Fruit fly (Drosophila melanogaster) whole organism, embryonic: ENCODE measurements around the gene CG18577.

Experiments used
- B-H1 ChIP-seq: fragments of 200-800 bp; sonication (Bioruptor generic); IDR thresholded peaks from 3 replicates; pipeline ENCODE4 v1.3.6; 2022; ENCODE audit warnings: missing biosample characterization, missing genetic modification characterization
- C15 ChIP-seq: fragments of 200-800 bp; sonication (Bioruptor generic); IDR thresholded peaks from 3 replicates; pipeline ENCODE4 v1.3.6; 2022; ENCODE audit warnings: missing biosample characterization, missing genetic modification characterization
- CG12219 ChIP-seq: fragments of 200-800 bp; sonication (Bioruptor generic); optimal IDR thresholded peaks from 3 replicates; lab custom pipeline; 2018; ENCODE audit warnings: missing biosample characterization, mild to moderate bottlenecking, missing genetic modification characterization
- CG13894 ChIP-seq: fragments of 200-800 bp; sonication (Bioruptor generic); optimal IDR thresholded peaks from 3 replicates; lab custom pipeline; 2018; ENCODE audit warnings: missing biosample characterization, mild to moderate bottlenecking, missing genetic modification characterization, moderate library complexity
- CG15269 ChIP-seq: fragments of 200-800 bp; sonication (Bioruptor generic); optimal IDR thresholded peaks from 2 replicates; lab custom pipeline; 2018; ENCODE audit warnings: missing biosample characterization, mild to moderate bottlenecking, missing genetic modification characterization, moderate library complexity
- CG15479 ChIP-seq: fragments of 200-800 bp; sonication (Bioruptor generic); optimal IDR thresholded peaks from 3 replicates; lab custom pipeline; 2019; ENCODE audit warnings: missing biosample characterization, mild to moderate bottlenecking, missing genetic modification characterization, moderate library complexity
- CG16779 ChIP-seq: fragments of 200-800 bp; sonication (Bioruptor generic); IDR thresholded peaks from 2 replicates; pipeline ENCODE4 v1.3.6; 2022; ENCODE audit warnings: missing biosample characterization, missing genetic modification characterization
- CG16813 ChIP-seq: fragments of 200-800 bp; sonication (Bioruptor generic); IDR thresholded peaks from 3 replicates; pipeline ENCODE4 v1.3.6; 2022; ENCODE audit warnings: missing biosample characterization, missing genetic modification characterization; ENCODE audit not compliant: partially characterized antibody
- CG16863 ChIP-seq: fragments of 200-800 bp; sonication (Bioruptor generic); optimal IDR thresholded peaks from 3 replicates; lab custom pipeline; 2016; ENCODE audit warnings: missing biosample characterization, missing genetic modification characterization
- CG17186 ChIP-seq: fragments of 200-800 bp; sonication (Bioruptor generic); optimal IDR thresholded peaks from 3 replicates; lab custom pipeline; 2017; ENCODE audit warnings: missing biosample characterization, missing genetic modification reagents, missing genetic modification characterization
- CG17802 ChIP-seq: fragments of 200-800 bp; sonication (Bioruptor generic); optimal IDR thresholded peaks from 2 replicates; lab custom pipeline; 2018; ENCODE audit warnings: missing biosample characterization, mild to moderate bottlenecking, missing genetic modification characterization, moderate library complexity
- CG18476 ChIP-seq: fragments of 200-800 bp; sonication (Bioruptor generic); optimal IDR thresholded peaks from 2 replicates; lab custom pipeline; 2016; ENCODE audit warnings: missing biosample characterization, mild to moderate bottlenecking, missing genetic modification characterization
- CG34224 ChIP-seq: fragments of 200-800 bp; sonication (Bioruptor generic); IDR thresholded peaks from 3 replicates; pipeline ENCODE4 v1.3.6; 2022; ENCODE audit warnings: missing biosample characterization, missing genetic modification characterization; ENCODE audit not compliant: partially characterized antibody
- CG7987 ChIP-seq: fragments of 200-800 bp; sonication (Bioruptor generic); optimal IDR thresholded peaks from 2 replicates; lab custom pipeline; 2018; ENCODE audit warnings: missing biosample characterization, mild to moderate bottlenecking, missing genetic modification characterization, moderate library complexity
- CG8089 ChIP-seq: fragments of 200-800 bp; sonication (Bioruptor generic); optimal IDR thresholded peaks from 3 replicates; lab custom pipeline; 2016; ENCODE audit warnings: missing biosample characterization, missing genetic modification characterization
- CG8478 ChIP-seq: fragments of >200 bp; optimal IDR thresholded peaks from 2 replicates; lab custom pipeline; 2018
- CG9609 ChIP-seq: fragments of 200-800 bp; sonication (Bioruptor generic); optimal IDR thresholded peaks from 3 replicates; lab custom pipeline; 2016; ENCODE audit warnings: missing biosample characterization, missing genetic modification characterization
- CHES-1-like ChIP-seq: fragments of 200-800 bp; sonication (Bioruptor generic); optimal IDR thresholded peaks from 2 replicates; lab custom pipeline; 2016; ENCODE audit warnings: missing biosample characterization, missing genetic modification characterization
- Camta ChIP-seq: fragments of 200-800 bp; sonication (Bioruptor generic); optimal IDR thresholded peaks from 2 replicates; lab custom pipeline; 2016; ENCODE audit warnings: missing biosample characterization, missing genetic modification characterization
- CoRest ChIP-seq: fragments of 200-800 bp; sonication (Bioruptor generic); optimal IDR thresholded peaks from 3 replicates; lab custom pipeline; 2018; ENCODE audit warnings: missing biosample characterization, mild to moderate bottlenecking, missing genetic modification characterization, moderate library complexity
- CrebB ChIP-seq: fragments of 200-800 bp; sonication (Bioruptor generic); optimal IDR thresholded peaks from 3 replicates; lab custom pipeline; 2018; ENCODE audit warnings: missing biosample characterization, mild to moderate bottlenecking, missing genetic modification characterization
- Dad ChIP-seq: fragments of 200-800 bp; sonication (Bioruptor generic); optimal IDR thresholded peaks from 3 replicates; lab custom pipeline; 2016; ENCODE audit warnings: missing biosample characterization, missing genetic modification characterization
- Elba2 ChIP-seq: fragments of 200-800 bp; sonication (Bioruptor generic); optimal IDR thresholded peaks from 3 replicates; lab custom pipeline; 2016; ENCODE audit warnings: missing biosample characterization, missing genetic modification characterization
- Ets65A ChIP-seq: fragments of 200-800 bp; sonication (Bioruptor generic); peaks from one replicate; lab custom pipeline; 2016; ENCODE audit warnings: missing biosample characterization, missing genetic modification characterization
- Fer3 ChIP-seq: fragments of 200-800 bp; sonication (Bioruptor generic); optimal IDR thresholded peaks from 2 replicates; lab custom pipeline; 2018; ENCODE audit warnings: missing biosample characterization, mild to moderate bottlenecking, missing genetic modification characterization, moderate library complexity
- Hmx ChIP-seq: fragments of 200-800 bp; sonication (Bioruptor generic); optimal IDR thresholded peaks from 2 replicates; lab custom pipeline; 2016; ENCODE audit warnings: missing biosample characterization, missing genetic modification characterization
- Hsf ChIP-seq: fragments of 200-800 bp; sonication (Bioruptor generic); optimal IDR thresholded peaks from 3 replicates; lab custom pipeline; 2016; ENCODE audit warnings: missing biosample characterization, missing genetic modification characterization
- MTF-1 ChIP-seq: fragments of 200-800 bp; sonication (Bioruptor generic); optimal IDR thresholded peaks from 2 replicates; lab custom pipeline; 2018; ENCODE audit warnings: missing biosample characterization, mild to moderate bottlenecking, missing genetic modification characterization, borderline replicate concordance
- Max ChIP-seq: fragments of 200-800 bp; sonication (Bioruptor generic); optimal IDR thresholded peaks from 2 replicates; lab custom pipeline; 2016; ENCODE audit warnings: missing biosample characterization, mild to moderate bottlenecking, missing genetic modification characterization
- NC2α ChIP-seq: fragments of 200-800 bp; sonication (Bioruptor generic); optimal IDR thresholded peaks from 2 replicates; lab custom pipeline; 2016; ENCODE audit warnings: missing biosample characterization, missing genetic modification characterization
- Sin3A ChIP-seq: fragments of >200 bp; optimal IDR thresholded peaks from 2 replicates; lab custom pipeline; 2018
- Sox102F ChIP-seq: fragments of 200-800 bp; sonication (Bioruptor generic); optimal IDR thresholded peaks from 2 replicates; lab custom pipeline; 2018; ENCODE audit warnings: missing biosample characterization, mild to moderate bottlenecking, missing genetic modification characterization, moderate library complexity
- ac ChIP-seq: fragments of 200-800 bp; sonication (Bioruptor generic); optimal IDR thresholded peaks from 3 replicates; lab custom pipeline; 2017; ENCODE audit warnings: missing biosample characterization, mild to moderate bottlenecking, missing genetic modification characterization
- ash1 ChIP-seq: fragments of 200-800 bp; sonication (Bioruptor generic); optimal IDR thresholded peaks from 2 replicates; lab custom pipeline; 2018; ENCODE audit warnings: missing biosample characterization, mild to moderate bottlenecking, missing genetic modification characterization
- bab2 ChIP-seq: fragments of 200-800 bp; sonication (Bioruptor generic); optimal IDR thresholded peaks from 2 replicates; lab custom pipeline; 2016; ENCODE audit warnings: missing biosample characterization, missing genetic modification characterization
- btn ChIP-seq: fragments of 200-800 bp; sonication (Bioruptor generic); optimal IDR thresholded peaks from 2 replicates; lab custom pipeline; 2016; ENCODE audit warnings: missing biosample characterization, missing genetic modification characterization
- cato ChIP-seq: fragments of 200-800 bp; sonication (Bioruptor generic); optimal IDR thresholded peaks from 2 replicates; lab custom pipeline; 2016; ENCODE audit warnings: missing biosample characterization, missing genetic modification characterization, borderline replicate concordance
- dan ChIP-seq: fragments of 200-800 bp; sonication (Bioruptor generic); IDR thresholded peaks from 2 replicates; pipeline ENCODE4 v1.3.6; 2022; ENCODE audit warnings: missing biosample characterization, missing genetic modification characterization
- esg ChIP-seq: fragments of 200-800 bp; sonication (Bioruptor generic); conservative IDR thresholded peaks from 2 replicates; pipeline ENCODE4 v1.3.6; 2022; ENCODE audit warnings: missing biosample characterization, missing genetic modification characterization
- eyg ChIP-seq: fragments of 200-800 bp; sonication (Bioruptor generic); optimal IDR thresholded peaks from 3 replicates; lab custom pipeline; 2016; ENCODE audit warnings: missing biosample characterization, missing genetic modification characterization
- fu2 ChIP-seq: fragments of 200-800 bp; sonication (Bioruptor generic); optimal IDR thresholded peaks from 2 replicates; lab custom pipeline; 2016; ENCODE audit warnings: missing biosample characterization, missing genetic modification characterization
- gfzf ChIP-seq: fragments of 200-800 bp; sonication (Bioruptor generic); optimal IDR thresholded peaks from 2 replicates; lab custom pipeline; 2016; ENCODE audit warnings: missing biosample characterization, mild to moderate bottlenecking, missing genetic modification characterization, moderate library complexity
- gt ChIP-seq: fragments of 200-800 bp; sonication (Bioruptor generic); IDR thresholded peaks from 2 replicates; pipeline ENCODE4 v1.3.6; 2022; ENCODE audit warnings: missing biosample characterization, missing genetic modification characterization
- knrl ChIP-seq: fragments of 200-800 bp; sonication (Bioruptor generic); IDR thresholded peaks from 3 replicates; pipeline ENCODE4 v1.3.6; 2022; ENCODE audit warnings: missing biosample characterization, missing genetic modification characterization; ENCODE audit not compliant: partially characterized antibody
- lilli ChIP-seq: fragments of 200-800 bp; sonication (Bioruptor generic); optimal IDR thresholded peaks from 3 replicates; lab custom pipeline; 2016; ENCODE audit warnings: missing biosample characterization, missing genetic modification characterization
- luna ChIP-seq: fragments of 200-800 bp; sonication (Bioruptor generic); optimal IDR thresholded peaks from 2 replicates; lab custom pipeline; 2016; ENCODE audit warnings: missing biosample characterization, missing genetic modification characterization
- otp ChIP-seq: fragments of 200-800 bp; sonication (Bioruptor generic); IDR thresholded peaks from 3 replicates; pipeline ENCODE4, ENCODE4 v1.3.6; 2022; ENCODE audit warnings: missing biosample characterization, missing genetic modification characterization
- slp2 ChIP-seq: fragments of 200-800 bp; sonication (Bioruptor generic); optimal IDR thresholded peaks from 2 replicates; lab custom pipeline; 2016; ENCODE audit warnings: missing biosample characterization, missing genetic modification characterization
- stwl ChIP-seq: fragments of 200-800 bp; sonication (Bioruptor generic); optimal IDR thresholded peaks from 3 replicates; lab custom pipeline; 2018; ENCODE audit warnings: missing biosample characterization, mild to moderate bottlenecking, missing genetic modification characterization, moderate library complexity
- tna ChIP-seq: fragments of 200-800 bp; sonication (Bioruptor generic); IDR thresholded peaks from 2 replicates; pipeline ENCODE4 v1.3.6; 2022; ENCODE audit warnings: missing biosample characterization, missing genetic modification characterization; ENCODE audit not compliant: partially characterized antibody
- usp ChIP-seq: fragments of >200 bp; optimal IDR thresholded peaks from 2 replicates; lab custom pipeline; 2017; ENCODE audit warnings: missing biosample characterization, missing genetic modification characterization

Gene CG18577

dm6 chr3R:11216156-11216630 lies 20.3 kb downstream of the CG18577 start, which contains the start of the genes RpS25 and CG4820 (continued):
- TF ChIP-seq stwl (tag; lab: Kevin White, UChicago) (peak; percentile 88), B-H1 (peak; percentile 69; the same call in 2 of the 3 replicates), otp (GFP tag; lab: Robert Waterston, UW) (peak; percentile 90), btn (peak; percentile 88), CG9609 (GFP tag; lab: Kevin White, UChicago) (peak; percentile 89), CG16813 (GFP tag; lab: Robert Waterston, UW) (peak; percentile 87), Max (GFP tag; lab: Kevin White, UChicago) (peak; percentile 94), Camta (peak; percentile 94), Elba2 (GFP tag; lab: Kevin White, UChicago) (peak; percentile 52), lilli (peak; percentile 84), fu2 (GFP tag; lab: Kevin White, UChicago) (peak; percentile 90), CG8089 (peak; percentile 93), CG16779 (GFP tag; lab: Robert Waterston, UW) (peak; percentile 79), bab2 (peak; percentile 75), knrl (GFP tag; lab: Robert Waterston, UW) (peak; percentile 91), CG34224 (GFP tag; lab: Robert Waterston, UW) (peak; percentile 88), cato (GFP tag; lab: Kevin White, UChicago) (peak; percentile 82), ac (GFP tag; lab: Kevin White, UChicago) (peak; percentile 82), C15 (GFP tag; lab: Robert Waterston, UW) (peak; percentile 57; the same call in 1 of the 3 replicates), eyg (GFP tag; lab: Kevin White, UChicago) (peak; percentile 94), CG7987 (GFP tag; lab: Kevin White, UChicago) (peak; percentile 98), gt (GFP tag; lab: Robert Waterston, UW) (peak; percentile 69; the same call in 1 of the 2 replicates), Hsf (GFP tag; lab: Kevin White, UChicago) (peak; percentile 92), tna (peak; percentile 62; the same call in 1 of the 2 replicates), Hmx (GFP tag; lab: Kevin White, UChicago) (peak; percentile 25), CrebB (peak; percentile 97), esg (GFP tag; lab: Robert Waterston, UW) (peak; percentile 29; the same call in 1 of the 2 replicates), CG15269 (tag; lab: Kevin White, UChicago) (peak; percentile 84), CHES-1-like (GFP tag; lab: Kevin White, UChicago) (peak; percentile 94), gfzf (GFP tag; lab: Kevin White, UChicago) (peak; percentile 97), dan (no peak), NC2α (GFP tag; lab: Kevin White, UChicago) (peak; percentile 84), CG18476 (GFP tag; lab: Kevin White, UChicago) (peak; percentile 76), CG12219 (GFP tag; lab: Kevin White, UChicago) (peak; percentile 90), CoRest (tag; lab: Kevin White, UChicago) (peak; percentile 85), Fer3 (tag; lab: Kevin White, UChicago) (peak; percentile 91), CG17802 (peak; percentile 82), CG16863 (GFP tag; lab: Kevin White, UChicago) (peak; percentile 90), slp2 (GFP tag; lab: Kevin White, UChicago) (peak; percentile 90), MTF-1 (GFP tag; lab: Kevin White, UChicago) (peak; percentile 96), Sin3A (peak; percentile 96), luna (GFP tag; lab: Kevin White, UChicago) (peak; percentile 86), ash1 (GFP tag; lab: Kevin White, UChicago) (peak; percentile 93), CG13894 (tag; lab: Kevin White, UChicago) (peak; percentile 83), CG17186 (GFP tag; lab: Kevin White, UChicago) (peak; percentile 98), Ets65A (GFP tag; lab: Kevin White, UChicago) (peak; percentile 99), CG15479 (GFP tag; lab: Kevin White, UChicago) (peak; percentile 94), CG8478 (no peak), Dad (peak; percentile 93), Sox102F (GFP tag; lab: Kevin White, UChicago) (peak; percentile 72), usp (GFP tag; lab: Kevin White, UChicago) (no peak)
